Worm (Caenorhabditis elegans): ENCODE data around the gene C18B2.4.

DNA sequence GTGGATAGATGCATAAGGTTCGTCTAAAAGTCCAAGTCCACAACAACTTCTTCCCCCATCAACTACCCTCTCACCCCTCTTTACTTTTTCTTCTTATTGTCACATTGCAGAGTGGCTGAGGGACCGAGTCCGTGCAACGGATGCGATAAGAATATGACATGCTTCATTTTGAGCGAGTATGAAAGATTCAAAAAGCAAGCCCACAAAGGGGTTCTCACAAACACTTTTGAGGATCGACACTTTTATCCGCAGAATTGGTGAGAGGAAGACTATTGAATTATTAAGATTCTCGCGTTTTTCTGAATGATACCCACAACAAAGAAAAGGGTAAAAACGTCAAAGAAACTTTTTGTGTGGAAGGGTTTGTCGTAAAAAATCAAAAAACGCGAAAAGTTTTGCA is 20.1 kb upstream of the C18B2.4 start:
- TF ChIP-seq ztf-11 (tag; optimal IDR thresholded peaks at IDR 0.05) (no peak), nhr-76 (tag; optimal IDR thresholded peaks at IDR 0.05) (no peak), nhr-237 (tag; optimal IDR thresholded peaks at IDR 0.05) (no peak), pha-4 (tag; optimal IDR thresholded peaks at IDR 0.05) (no peak), ham-2 (GFP tag; optimal IDR thresholded peaks at IDR 0.05) (no peak)

Data from whole organism, mixed stage, embryonic.